Worm (Caenorhabditis elegans) whole organism, mixed stage, embryonic: ENCODE data around the gene set-15.

Source experiments
- bed-3 ChIP-seq: fragments of 200-800 bp; sonication (Bioruptor generic); optimal IDR thresholded peaks from 3 replicates; lab custom pipeline; 2018; ENCODE audit warnings: mild to moderate bottlenecking, missing genetic modification characterization, moderate library complexity, missing compliant biosample characterization
- drap-1 ChIP-seq: fragments of 200-800 bp; sonication (Bioruptor generic); optimal IDR thresholded peaks from 3 replicates; lab custom pipeline; 2018; ENCODE audit warnings: mild to moderate bottlenecking, missing genetic modification characterization, missing compliant biosample characterization
- elt-1 ChIP-seq: sonication (generic microtip); optimal IDR thresholded peaks from 2 replicates; lab custom pipeline; 2017; ENCODE audit warnings: missing genetic modification characterization, mild to moderate bottlenecking, missing compliant biosample characterization, antibody characterized with exemption, moderate library complexity, borderline replicate concordance; ENCODE audit not compliant: insufficient read depth
- elt-3 ChIP-seq: fragments of 150-350 bp; optimal IDR thresholded peaks from 2 replicates; lab custom pipeline; 2014; ENCODE audit warnings: missing biosample characterization, missing genetic modification characterization
- ham-2 ChIP-seq: fragments of 200-800 bp; sonication (Bioruptor generic); optimal IDR thresholded peaks from 2 replicates; lab custom pipeline; 2018; ENCODE audit warnings: mild to moderate bottlenecking, missing genetic modification characterization, missing compliant biosample characterization
- lin-13 ChIP-seq: fragments of 150-350 bp; optimal IDR thresholded peaks from 2 replicates; lab custom pipeline; 2014; ENCODE audit warnings: missing biosample characterization, missing genetic modification characterization
- lsy-2 ChIP-seq: fragments of 150-350 bp; optimal IDR thresholded peaks from 2 replicates; lab custom pipeline; 2014; ENCODE audit warnings: missing biosample characterization, missing genetic modification characterization
- nhr-12 ChIP-seq: fragments of 150-350 bp; optimal IDR thresholded peaks from 2 replicates; lab custom pipeline; 2014; ENCODE audit warnings: missing biosample characterization, missing genetic modification characterization
- nhr-28 ChIP-seq: fragments of 150-350 bp; optimal IDR thresholded peaks from 2 replicates; lab custom pipeline; 2014; ENCODE audit warnings: missing biosample characterization, missing genetic modification characterization
- nhr-76 ChIP-seq: sonication (generic microtip); optimal IDR thresholded peaks from 2 replicates; lab custom pipeline; 2017; ENCODE audit warnings: missing biosample characterization, missing genetic modification characterization
- sem-2 ChIP-seq: fragments of 200-800 bp; sonication (Bioruptor generic); optimal IDR thresholded peaks from 2 replicates; lab custom pipeline; 2018; ENCODE audit warnings: mild to moderate bottlenecking, missing genetic modification characterization, missing compliant biosample characterization
- unc-39 ChIP-seq: fragments of 150-350 bp; optimal IDR thresholded peaks from 2 replicates; lab custom pipeline; 2014; ENCODE audit warnings: missing biosample characterization, missing genetic modification characterization
- ztf-11 ChIP-seq: fragments of 150-350 bp; optimal IDR thresholded peaks from 2 replicates; lab custom pipeline; 2014; ENCODE audit warnings: missing biosample characterization, missing genetic modification characterization

DNA sequence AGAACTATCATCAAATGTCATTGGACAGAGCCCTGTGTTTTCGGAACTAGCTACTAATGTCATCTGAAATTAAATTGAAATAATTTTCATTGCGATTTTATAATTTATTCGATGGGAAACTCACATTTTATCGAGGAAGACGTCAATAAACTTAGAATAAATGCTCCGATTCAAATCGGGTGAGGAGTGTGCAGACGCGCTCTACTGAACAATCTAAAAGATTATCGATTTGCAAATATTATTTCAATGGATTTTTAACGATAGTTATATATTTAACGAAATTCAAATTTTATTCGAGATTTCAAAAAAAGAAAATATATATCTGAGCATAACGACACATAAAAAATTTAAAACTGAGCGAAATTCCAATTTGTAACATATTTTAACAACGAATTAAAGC lies 19.1 kb upstream of the set-15 start, which contains the start of gene eor-1:
- TF ChIP-seq nhr-28 (tag; lab: Kevin White, UChicago) = no peak
- TF ChIP-seq sem-2 = no peak
- TF ChIP-seq lin-13 (tag; lab: Kevin White, UChicago) = no peak
- no peak for TF ChIP-seq nhr-76 (tag; lab: Kevin White, UChicago)
- no peak for TF ChIP-seq elt-3 (tag; lab: Kevin White, UChicago)
- TF ChIP-seq bed-3 (GFP tag; lab: Kevin White, UChicago) = no peak
- TF ChIP-seq drap-1 (GFP tag; lab: Kevin White, UChicago) = no peak
- TF ChIP-seq ztf-11 (tag; lab: Kevin White, UChicago) = no peak
- no peak for TF ChIP-seq nhr-12 (tag; lab: Kevin White, UChicago)
- TF ChIP-seq lsy-2 = peak; percentile 31
- TF ChIP-seq unc-39 (tag; lab: Kevin White, UChicago) = no peak
- TF ChIP-seq ham-2 (GFP tag; lab: Kevin White, UChicago) = no peak
- TF ChIP-seq elt-1 (tag; lab: Kevin White, UChicago) = no peak
